Worm (Caenorhabditis elegans): ENCODE results near the gene set-23.
"Not testable (repeated sequence)": the region's sequence is repeated elsewhere in the genome, so short reads cannot be mapped to it uniquely, and the experiment has no call there.

set-23 gene

ce11 chrIV:1633445-1633844, 32.0 kb downstream of the set-23 start, which contains the start of gene Y41D4B.6:
Gene Y41D4B.6, plus strand, starts transcription at chrIV:1633745.
- no peak for TF ChIP-seq alr-1 (tag; optimal IDR thresholded peaks at IDR 0.05; ENCODE audit: borderline replicate concordance)
- TF ChIP-seq egl-27 (tag; optimal IDR thresholded peaks at IDR 0.05) = no peak
- no peak for TF ChIP-seq mdl-1 (tag; optimal IDR thresholded peaks at IDR 0.05)
- TF ChIP-seq vab-15 (tag; optimal IDR thresholded peaks at IDR 0.05) = no peak
- TF ChIP-seq hlh-17 (GFP tag; optimal IDR thresholded peaks at IDR 0.05; ENCODE audit: borderline replicate concordance) = no peak
- TF ChIP-seq pag-3 (tag; optimal IDR thresholded peaks at IDR 0.05; ENCODE audit: borderline replicate concordance, insufficient read depth) = no peak
- TF ChIP-seq lin-39 (tag; optimal IDR thresholded peaks at IDR 0.05) = no peak
- no peak for TF ChIP-seq ztf-4 (tag; optimal IDR thresholded peaks at IDR 0.05)
- TF ChIP-seq ceh-82 (tag; optimal IDR thresholded peaks at IDR 0.05) = no peak
- no peak for TF ChIP-seq elt-3 (tag; optimal IDR thresholded peaks at IDR 0.05)
- TF ChIP-seq nhr-19 (GFP tag; conservative IDR thresholded peaks at IDR 0.05) = no peak
- no peak for TF ChIP-seq jun-1 (tag; optimal IDR thresholded peaks at IDR 0.05)
- no peak for TF ChIP-seq zip-4 (GFP tag; optimal IDR thresholded peaks at IDR 0.05)

- peak; percentile 38 for TF ChIP-seq nhr-85 (tag)
- TF ChIP-seq tlp-1 (tag; optimal IDR thresholded peaks at IDR 0.05) = no peak
Observed at ce11 chrIV:1637333-1637732, 35.9 kb downstream of the set-23 start.

ce11 chrIV:1645198-1645597, 43.7 kb downstream of the set-23 start, which contains the start of gene nhr-274:
Gene nhr-274, minus strand, starts transcription at chrIV:1645298.
- TF ChIP-seq isw-1 (GFP tag; IDR thresholded peaks at IDR 0.05); fkh-8 (tag; optimal IDR thresholded peaks at IDR 0.05); nhr-85 (tag): not testable (repeated sequence)

ce11 chrIV:1649349-1649748, 47.9 kb downstream of the set-23 start:
- no peak for TF ChIP-seq pax-3 (tag; optimal IDR thresholded peaks at IDR 0.05)
- TF ChIP-seq lin-39 (tag; optimal IDR thresholded peaks at IDR 0.05) = no peak
- TF ChIP-seq nhr-12 (tag; optimal IDR thresholded peaks at IDR 0.05) = no peak
- no peak for TF ChIP-seq unc-30 (tag; optimal IDR thresholded peaks at IDR 0.05)
- TF ChIP-seq F16B12.6 (tag; optimal IDR thresholded peaks at IDR 0.05) = no peak
- TF ChIP-seq sup-37 (GFP tag; optimal IDR thresholded peaks at IDR 0.05) = no peak
- TF ChIP-seq hpl-2 (GFP tag; optimal IDR thresholded peaks at IDR 0.05) = no peak
- TF ChIP-seq unc-130 (tag; optimal IDR thresholded peaks at IDR 0.05) = no peak

ce11 chrIV:1649794-1650193, 48.3 kb downstream of the set-23 start:
- no peak for TF ChIP-seq unc-62 (GFP tag; optimal IDR thresholded peaks at IDR 0.05)
- TF ChIP-seq snpc-4 (tag; optimal IDR thresholded peaks at IDR 0.05) = no peak
- no peak for TF ChIP-seq ztf-4 (tag; optimal IDR thresholded peaks at IDR 0.05)
- peak; percentile 19 for TF ChIP-seq C16A3.4 (tag; optimal IDR thresholded peaks at IDR 0.05)
- TF ChIP-seq unc-98 (GFP tag; IDR thresholded peaks at IDR 0.05) = no peak
- no peak for TF ChIP-seq vab-15 (tag; optimal IDR thresholded peaks at IDR 0.05)
- TF ChIP-seq sptf-1 (tag; optimal IDR thresholded peaks at IDR 0.05) = no peak
- no peak for TF ChIP-seq ceh-90 (tag; optimal IDR thresholded peaks at IDR 0.05)
- TF ChIP-seq xbp-1 (tag; optimal IDR thresholded peaks at IDR 0.05) = no peak
- no peak for TF ChIP-seq nhr-12 (tag; optimal IDR thresholded peaks at IDR 0.05)
- TF ChIP-seq hlh-4 (tag; optimal IDR thresholded peaks at IDR 0.05) = no peak
- TF ChIP-seq efl-1 (optimal IDR thresholded peaks at IDR 0.05) = peak; percentile 16
- TF ChIP-seq efl-1 (GFP tag; optimal IDR thresholded peaks at IDR 0.05 in 1 of 2) = peak in 1 of 2 experiments; percentile 12
- TF ChIP-seq ets-5 (GFP tag; IDR thresholded peaks at IDR 0.05) = no peak
- TF ChIP-seq Y116A8C.19 (tag; optimal IDR thresholded peaks at IDR 0.05; ENCODE audit: borderline replicate concordance) = no peak
- peak; percentile 4 for TF ChIP-seq jun-1 (tag; optimal IDR thresholded peaks at IDR 0.05)
- no peak for TF ChIP-seq lin-39 (tag; optimal IDR thresholded peaks at IDR 0.05)
- TF ChIP-seq swsn-7 (tag; optimal IDR thresholded peaks at IDR 0.05) = no peak
- no peak for TF ChIP-seq hpl-2 (GFP tag; optimal IDR thresholded peaks at IDR 0.05)
- TF ChIP-seq elt-3 (tag; optimal IDR thresholded peaks at IDR 0.05) = no peak
- no peak for TF ChIP-seq fkh-10 (GFP tag; optimal IDR thresholded peaks at IDR 0.05)
- TF ChIP-seq ztf-11 (tag; optimal IDR thresholded peaks at IDR 0.05) = no peak
- TF ChIP-seq nhr-20 (tag; optimal IDR thresholded peaks at IDR 0.05) = peak; percentile 54
- no peak for TF ChIP-seq pag-3 (tag; optimal IDR thresholded peaks at IDR 0.05; ENCODE audit: borderline replicate concordance, insufficient read depth)
- TF ChIP-seq nhr-237 (tag; optimal IDR thresholded peaks at IDR 0.05) = no peak
- TF ChIP-seq ces-1 (GFP tag; optimal IDR thresholded peaks at IDR 0.05) = no peak
- TF ChIP-seq mep-1 (tag; optimal IDR thresholded peaks at IDR 0.05) = peak; percentile 16
- peak; percentile 54 for TF ChIP-seq nhr-71 (tag; optimal IDR thresholded peaks at IDR 0.05)
- TF ChIP-seq ceh-88 (GFP tag; IDR thresholded peaks at IDR 0.05) = no peak
